Worm (Caenorhabditis elegans) whole organism, mixed stage, embryonic: ENCODE results near the gene acp-5.

ENCODE experiments used
- ceh-39 ChIP-seq: fragments of 150-350 bp; optimal IDR thresholded peaks from 2 replicates; lab custom pipeline; 2014; ENCODE audit warnings: missing biosample characterization, missing genetic modification characterization
- ceh-43 ChIP-seq: fragments of 200-800 bp; sonication (Bioruptor generic); optimal IDR thresholded peaks from 2 replicates; lab custom pipeline; 2018; ENCODE audit warnings: mild to moderate bottlenecking, missing genetic modification characterization, moderate library complexity, missing compliant biosample characterization
- lsy-2 ChIP-seq: fragments of 150-350 bp; optimal IDR thresholded peaks from 2 replicates; lab custom pipeline; 2014; ENCODE audit warnings: missing biosample characterization, missing genetic modification characterization
- mls-2 ChIP-seq: sonication (generic microtip); optimal IDR thresholded peaks from 2 replicates; lab custom pipeline; 2016; ENCODE audit warnings: mild to moderate bottlenecking, missing genetic modification characterization, moderate library complexity, missing compliant biosample characterization
- nhr-237 ChIP-seq: fragments of 150-350 bp; optimal IDR thresholded peaks from 2 replicates; lab custom pipeline; 2014; ENCODE audit warnings: missing biosample characterization, missing genetic modification characterization
- nhr-28 ChIP-seq: fragments of 150-350 bp; optimal IDR thresholded peaks from 2 replicates; lab custom pipeline; 2014; ENCODE audit warnings: missing biosample characterization, missing genetic modification characterization
- nhr-76 ChIP-seq: sonication (generic microtip); optimal IDR thresholded peaks from 2 replicates; lab custom pipeline; 2017; ENCODE audit warnings: missing biosample characterization, missing genetic modification characterization
- pha-4 ChIP-seq: fragments of 150-350 bp; optimal IDR thresholded peaks from 2 replicates; lab custom pipeline; 2018; ENCODE audit warnings: missing biosample characterization, missing genetic modification reagents, missing genetic modification characterization
- unc-39 ChIP-seq: fragments of 150-350 bp; optimal IDR thresholded peaks from 2 replicates; lab custom pipeline; 2014; ENCODE audit warnings: missing biosample characterization, missing genetic modification characterization

- TF ChIP-seq pha-4 (tag; lab: Kevin White, UChicago), result no peak
- TF ChIP-seq nhr-28 (tag; lab: Kevin White, UChicago), result no peak
- no peak for TF ChIP-seq mls-2 (tag; lab: Kevin White, UChicago)
- no peak for TF ChIP-seq unc-39 (tag; lab: Kevin White, UChicago)
- TF ChIP-seq lsy-2, result no peak
- no peak for TF ChIP-seq ceh-39 (tag; lab: Kevin White, UChicago)
- no peak for TF ChIP-seq ceh-43 (GFP tag; lab: Kevin White, UChicago)
- no peak for TF ChIP-seq nhr-76
- no peak for TF ChIP-seq nhr-237 (tag; lab: Kevin White, UChicago)
Measured at ce11 chrX:5837035-5837434, 7.8 kb downstream of the acp-5 start.
